Fruit fly (Drosophila melanogaster) whole organism, embryonic: Measurements from ENCODE around the gene Elal.
A peak's percentile ranks its signal among the peaks of the same experiment; 100 is the strongest.

Experiments
- B-H1 ChIP-seq: fragments of 200-800 bp; sonication (Bioruptor generic); IDR thresholded peaks from 3 replicates; pipeline ENCODE4 v1.3.6; 2022; ENCODE audit warnings: missing biosample characterization, missing genetic modification characterization
- CG10147 ChIP-seq: fragments of 200-800 bp; sonication (Bioruptor generic); optimal IDR thresholded peaks from 2 replicates; lab custom pipeline; 2019; ENCODE audit warnings: missing biosample characterization, mild to moderate bottlenecking, missing genetic modification characterization, moderate library complexity
- CG10565 ChIP-seq: fragments of 200-800 bp; sonication (Bioruptor generic); optimal IDR thresholded peaks from 3 replicates; lab custom pipeline; 2016; ENCODE audit warnings: missing biosample characterization, mild to moderate bottlenecking, missing genetic modification characterization
- CG11247 ChIP-seq: fragments of 200-800 bp; sonication (Bioruptor generic); IDR thresholded peaks from 2 replicates; pipeline ENCODE4 v1.3.6; 2022; ENCODE audit warnings: missing biosample characterization, missing genetic modification characterization
- CG11695 ChIP-seq: fragments of 200-800 bp; sonication (Bioruptor generic); IDR thresholded peaks from 3 replicates; pipeline ENCODE4 v1.3.6; 2022; ENCODE audit warnings: missing biosample characterization, missing genetic modification characterization
- CG13775 ChIP-seq: fragments of 200-800 bp; sonication (Bioruptor generic); optimal IDR thresholded peaks from 3 replicates; lab custom pipeline; 2017; ENCODE audit warnings: missing biosample characterization, mild to moderate bottlenecking, missing genetic modification characterization
- CG13894 ChIP-seq: fragments of 200-800 bp; sonication (Bioruptor generic); optimal IDR thresholded peaks from 3 replicates; lab custom pipeline; 2018; ENCODE audit warnings: missing biosample characterization, mild to moderate bottlenecking, missing genetic modification characterization, moderate library complexity
- CG14441 ChIP-seq: fragments of 200-800 bp; sonication (Bioruptor generic); IDR thresholded peaks from 2 replicates; pipeline ENCODE4 v1.3.6; 2022; ENCODE audit warnings: missing biosample characterization, missing genetic modification characterization
- CG1647 ChIP-seq: fragments of 200-800 bp; sonication (Bioruptor generic); optimal IDR thresholded peaks from 3 replicates; lab custom pipeline; 2016; ENCODE audit warnings: missing biosample characterization, missing genetic modification characterization
- CG17361 ChIP-seq: fragments of 200-800 bp; sonication (Bioruptor generic); IDR thresholded peaks from 3 replicates; pipeline ENCODE4 v1.3.6; 2022; ENCODE audit warnings: missing biosample characterization, missing genetic modification characterization
- CG18262 ChIP-seq: fragments of 200-800 bp; optimal IDR thresholded peaks from 3 replicates; lab custom pipeline; 2019; ENCODE audit warnings: missing biosample characterization, mild to moderate bottlenecking, missing genetic modification characterization, moderate library complexity
- CG18476 ChIP-seq: fragments of 200-800 bp; sonication (Bioruptor generic); optimal IDR thresholded peaks from 2 replicates; lab custom pipeline; 2016; ENCODE audit warnings: missing biosample characterization, mild to moderate bottlenecking, missing genetic modification characterization
- CG2120 ChIP-seq: fragments of 200-800 bp; sonication (Bioruptor generic); optimal IDR thresholded peaks from 3 replicates; lab custom pipeline; 2016; ENCODE audit warnings: missing biosample characterization, missing genetic modification characterization
- CG2889 ChIP-seq: fragments of 200-800 bp; sonication (Bioruptor generic); IDR thresholded peaks from 3 replicates; pipeline ENCODE4 v1.3.6; 2022; ENCODE audit warnings: missing biosample characterization, missing genetic modification characterization
- CG31441 ChIP-seq: fragments of 200-800 bp; sonication (Bioruptor generic); IDR thresholded peaks from 2 replicates; pipeline ENCODE4 v1.3.6; 2022; ENCODE audit warnings: missing biosample characterization, missing genetic modification characterization
- CG3995 ChIP-seq: fragments of 200-800 bp; sonication (Bioruptor generic); optimal IDR thresholded peaks from 3 replicates; lab custom pipeline; 2016; ENCODE audit warnings: missing biosample characterization, missing genetic modification characterization
- CG4360 ChIP-seq: fragments of 200-800 bp; sonication (Bioruptor generic); IDR thresholded peaks from 2 replicates; pipeline ENCODE4 v1.3.6; 2022; ENCODE audit warnings: missing biosample characterization, missing genetic modification characterization
- CG6175 ChIP-seq: fragments of 200-800 bp; sonication (Bioruptor generic); IDR thresholded peaks from 3 replicates; pipeline ENCODE4 v1.3.6; 2022; ENCODE audit warnings: missing biosample characterization, missing genetic modification characterization
- CG6689 ChIP-seq: fragments of 200-800 bp; sonication (Bioruptor generic); IDR thresholded peaks from 2 replicates; pipeline ENCODE4 v1.3.6; 2022; ENCODE audit warnings: missing biosample characterization, missing genetic modification characterization
- CG7271 ChIP-seq: fragments of 200-800 bp; sonication (Bioruptor generic); optimal IDR thresholded peaks from 2 replicates; lab custom pipeline; 2018; ENCODE audit warnings: missing biosample characterization, mild to moderate bottlenecking, missing genetic modification characterization, moderate library complexity
- CG7786 ChIP-seq: fragments of 200-800 bp; sonication (Bioruptor generic); optimal IDR thresholded peaks from 2 replicates; lab custom pipeline; 2016; ENCODE audit warnings: missing biosample characterization, missing genetic modification characterization
- CG7839 ChIP-seq: fragments of 200-800 bp; sonication (Bioruptor generic); optimal IDR thresholded peaks from 3 replicates; lab custom pipeline; 2018; ENCODE audit warnings: missing biosample characterization, mild to moderate bottlenecking, missing genetic modification characterization, moderate library complexity
- CG8388 ChIP-seq: fragments of 200-800 bp; sonication (Bioruptor generic); optimal IDR thresholded peaks from 2 replicates; lab custom pipeline; 2019; ENCODE audit warnings: missing biosample characterization, mild to moderate bottlenecking, missing genetic modification characterization, moderate library complexity
- CHES-1-like ChIP-seq: fragments of 200-800 bp; sonication (Bioruptor generic); optimal IDR thresholded peaks from 2 replicates; lab custom pipeline; 2016; ENCODE audit warnings: missing biosample characterization, missing genetic modification characterization
- D ChIP-seq, 2 experiments: fragments of 200-800 bp in 1 of 2; fragments of >200 bp in 1 of 2; sonication (Bioruptor generic) in 1 of 2; optimal IDR thresholded peaks; 2 replicates in 1 of 2; 3 replicates in 1 of 2; lab custom pipeline; 2017; ENCODE audit warnings: mild to moderate bottlenecking in 1 of 2, missing biosample characterization in 1 of 2, missing genetic modification characterization in 1 of 2, missing genetic modification reagents in 1 of 2
- Fer1 ChIP-seq: fragments of 200-800 bp; sonication (Bioruptor generic); optimal IDR thresholded peaks from 2 replicates; lab custom pipeline; 2017; ENCODE audit warnings: missing biosample characterization, mild to moderate bottlenecking, missing genetic modification characterization
- Gsc ChIP-seq: fragments of 200-800 bp; sonication (Bioruptor generic); IDR thresholded peaks from 2 replicates; pipeline ENCODE4 v1.3.6; 2022; ENCODE audit warnings: missing biosample characterization, missing genetic modification characterization
- MESR4 ChIP-seq: fragments of 200-800 bp; sonication (Bioruptor generic); optimal IDR thresholded peaks from 2 replicates; lab custom pipeline; 2018; ENCODE audit warnings: missing biosample characterization, mild to moderate bottlenecking, missing genetic modification characterization, moderate library complexity
- Max ChIP-seq: fragments of 200-800 bp; sonication (Bioruptor generic); optimal IDR thresholded peaks from 2 replicates; lab custom pipeline; 2016; ENCODE audit warnings: missing biosample characterization, mild to moderate bottlenecking, missing genetic modification characterization
- Ptx1 ChIP-seq: fragments of 200-800 bp; sonication (Bioruptor generic); IDR thresholded peaks from 2 replicates; pipeline ENCODE4 v1.3.6; 2022; ENCODE audit warnings: missing biosample characterization, missing genetic modification characterization
- ac ChIP-seq: fragments of 200-800 bp; sonication (Bioruptor generic); optimal IDR thresholded peaks from 3 replicates; lab custom pipeline; 2017; ENCODE audit warnings: missing biosample characterization, mild to moderate bottlenecking, missing genetic modification characterization
- ap ChIP-seq: fragments of 200-800 bp; sonication (Bioruptor generic); IDR thresholded peaks from 2 replicates; pipeline ENCODE4 v1.3.6; 2022; ENCODE audit warnings: missing biosample characterization, missing genetic modification characterization
- az2 ChIP-seq: fragments of 200-800 bp; sonication (Bioruptor generic); optimal IDR thresholded peaks from 3 replicates; lab custom pipeline; 2016; ENCODE audit warnings: missing biosample characterization, missing genetic modification characterization
- br ChIP-seq: fragments of >200 bp; optimal IDR thresholded peaks from 2 replicates; lab custom pipeline; 2017
- cg ChIP-seq: fragments of 200-800 bp; sonication (Bioruptor generic); optimal IDR thresholded peaks from 3 replicates; lab custom pipeline; 2019; ENCODE audit warnings: missing biosample characterization, mild to moderate bottlenecking, missing genetic modification characterization, moderate library complexity
- crc ChIP-seq: fragments of 200-800 bp; sonication (Bioruptor generic); optimal IDR thresholded peaks from 2 replicates; lab custom pipeline; 2016; ENCODE audit warnings: missing biosample characterization, missing genetic modification characterization
- emc ChIP-seq: fragments of 200-800 bp; sonication (Bioruptor generic); optimal IDR thresholded peaks from 2 replicates; lab custom pipeline; 2016; ENCODE audit warnings: missing biosample characterization, missing genetic modification characterization
- gfzf ChIP-seq: fragments of 200-800 bp; sonication (Bioruptor generic); optimal IDR thresholded peaks from 2 replicates; lab custom pipeline; 2016; ENCODE audit warnings: missing biosample characterization, mild to moderate bottlenecking, missing genetic modification characterization, moderate library complexity
- hkb ChIP-seq, 2 experiments: fragments of 200-800 bp in 1 of 2; fragments of >200 bp in 1 of 2; sonication (Bioruptor generic) in 1 of 2; IDR thresholded peaks in 1 of 2; optimal IDR thresholded peaks in 1 of 2; 2 replicates each; pipeline versions ENCODE4 v1.3.6 to Lab custom; 2017 to 2022; ENCODE audit warnings: missing biosample characterization in 1 of 2, missing genetic modification characterization in 1 of 2
- kni ChIP-seq: fragments of 200-800 bp; sonication (Bioruptor generic); optimal IDR thresholded peaks from 3 replicates; lab custom pipeline; 2017; ENCODE audit warnings: mild to moderate bottlenecking, missing biosample characterization, missing genetic modification reagents, missing genetic modification characterization
- knrl ChIP-seq: fragments of 200-800 bp; sonication (Bioruptor generic); IDR thresholded peaks from 3 replicates; pipeline ENCODE4 v1.3.6; 2022; ENCODE audit warnings: missing biosample characterization, missing genetic modification characterization; ENCODE audit not compliant: partially characterized antibody
- pan ChIP-seq, 4 experiments: fragments of >200 bp in 3 of 4; fragments of 200-800 bp in 1 of 4; sonication (Bioruptor generic) in 1 of 4; optimal IDR thresholded peaks in 3 of 4; IDR thresholded peaks in 1 of 4; 2 replicates each; pipeline versions ENCODE4 v1.3.6 to Lab custom; 2017 to 2022; ENCODE audit warnings: missing biosample characterization in 2 of 4, missing genetic modification characterization in 2 of 4, mixed read lengths in 1 of 4
- pb ChIP-seq: fragments of 200-800 bp; sonication (Bioruptor generic); optimal IDR thresholded peaks from 3 replicates; lab custom pipeline; 2016; ENCODE audit warnings: missing biosample characterization, missing genetic modification characterization
- row ChIP-seq: fragments of 200-800 bp; sonication (Bioruptor generic); IDR thresholded peaks from 3 replicates; pipeline ENCODE4 v1.3.6; 2022; ENCODE audit warnings: missing biosample characterization, missing genetic modification characterization
- sima ChIP-seq: fragments of 200-800 bp; sonication (Bioruptor generic); optimal IDR thresholded peaks from 2 replicates; lab custom pipeline; 2016; ENCODE audit warnings: missing biosample characterization, missing genetic modification characterization
- toy ChIP-seq: fragments of 200-800 bp; sonication (Bioruptor generic); IDR thresholded peaks from 2 replicates; pipeline ENCODE4 v1.3.6; 2022; ENCODE audit warnings: missing biosample characterization, missing genetic modification characterization
- ttk ChIP-seq: fragments of 200-800 bp; sonication (Bioruptor generic); IDR thresholded peaks from 2 replicates; pipeline ENCODE4 v2.1.2; 2022; ENCODE audit warnings: missing biosample characterization, missing genetic modification characterization
- twi ChIP-seq: fragments of 200-800 bp; optimal IDR thresholded peaks from 2 replicates; lab custom pipeline; 2019; ENCODE audit warnings: missing biosample characterization, mild to moderate bottlenecking, missing genetic modification characterization, moderate library complexity
- wek ChIP-seq: fragments of 200-800 bp; sonication (Bioruptor generic); optimal IDR thresholded peaks from 3 replicates; lab custom pipeline; 2018; ENCODE audit warnings: missing biosample characterization, mild to moderate bottlenecking, missing genetic modification characterization, moderate library complexity

Elal gene

DNA sequence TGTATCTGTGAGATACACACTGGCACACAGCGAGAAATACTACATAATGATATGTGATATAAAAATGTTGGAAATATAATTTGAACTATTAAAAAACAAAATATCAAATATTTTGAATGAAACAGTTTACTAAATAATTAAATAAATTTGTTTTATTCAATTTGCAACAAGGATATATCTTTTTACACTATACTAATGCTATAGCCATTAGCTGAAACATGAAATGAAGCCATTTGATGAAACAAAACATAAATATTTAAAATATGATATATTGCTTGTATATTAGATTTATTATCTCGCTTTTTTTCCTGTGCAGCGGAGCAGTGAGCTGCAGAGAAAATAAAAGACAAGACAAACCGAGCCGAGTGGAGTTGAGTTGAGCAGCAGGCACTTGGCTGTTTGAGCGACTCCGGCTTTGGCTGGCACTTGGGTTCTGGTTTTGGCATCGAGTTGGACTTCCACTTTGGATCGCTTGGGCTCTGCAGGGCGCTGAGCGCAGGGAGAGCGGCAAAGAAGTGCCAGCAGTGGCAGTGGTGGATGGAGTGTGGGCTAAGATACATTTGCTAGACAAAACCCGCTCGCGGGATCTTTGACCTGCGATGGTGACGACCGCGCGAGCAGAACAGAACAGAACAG, 28.3 kb downstream of the Elal start (continued):
- peak; percentile 92 for TF ChIP-seq CG7839 (tag; lab: Kevin White, UChicago)
- no peak for TF ChIP-seq crc (GFP tag; lab: Kevin White, UChicago)
- TF ChIP-seq knrl, result no peak
- no peak for TF ChIP-seq CHES-1-like (GFP tag; lab: Kevin White, UChicago)
- TF ChIP-seq pb (GFP tag; lab: Kevin White, UChicago), result no peak
- TF ChIP-seq CG2120, result peak; percentile 18
- TF ChIP-seq ttk (GFP tag; lab: Robert Waterston, UW), result peak; percentile 55
- no peak for TF ChIP-seq CG13894 (tag; lab: Kevin White, UChicago)
- no peak for TF ChIP-seq Fer1 (GFP tag; lab: Kevin White, UChicago)
- TF ChIP-seq CG18262, result peak; percentile 97
- TF ChIP-seq CG7271, result peak; percentile 45
- peak; percentile 62 for TF ChIP-seq CG14441 (GFP tag; lab: Robert Waterston, UW)
- no peak for TF ChIP-seq emc
- peak; percentile 67 for TF ChIP-seq az2 (GFP tag; lab: Kevin White, UChicago)
- peak; percentile 82 for TF ChIP-seq Ptx1 (GFP tag; lab: Robert Waterston, UW)
- TF ChIP-seq CG17361, result peak; percentile 98
- TF ChIP-seq CG13775 (GFP tag; lab: Kevin White, UChicago), result peak; percentile 68
- no peak for TF ChIP-seq CG7786 (GFP tag; lab: Kevin White, UChicago)
- TF ChIP-seq pan (optimal IDR thresholded peaks at IDR 0.05; lab: Kevin White, UChicago), result no peak
- peak in 1 of 2 experiments; percentile 69 for TF ChIP-seq pan (GFP tag; optimal IDR thresholded peaks at IDR 0.05 in 1 of 2, IDR thresholded peaks at IDR 0.05 in 1 of 2)
- peak; percentile 22 for TF ChIP-seq kni (GFP tag; lab: Kevin White, UChicago)
- no peak for TF ChIP-seq twi (tag; lab: Kevin White, UChicago)
- no peak for TF ChIP-seq cg
- TF ChIP-seq CG10565 (GFP tag; lab: Kevin White, UChicago), result no peak
- TF ChIP-seq CG11695, result peak; percentile 85
- peak; percentile 40; the same call in 1 of the 3 replicates for TF ChIP-seq CG2889 (GFP tag; lab: Robert Waterston, UW)
- no peak for TF ChIP-seq sima
- peak; percentile 78 for TF ChIP-seq row (GFP tag; lab: Robert Waterston, UW)
- no peak for TF ChIP-seq CG3995
- TF ChIP-seq MESR4, result no peak
- TF ChIP-seq CG1647 (GFP tag; lab: Kevin White, UChicago), result no peak
- TF ChIP-seq br (lab: Kevin White, UChicago), result no peak
- peak; percentile 39; the same call in 2 of the 3 replicates for TF ChIP-seq B-H1 (GFP tag; lab: Robert Waterston, UW)
- TF ChIP-seq CG6175 (GFP tag; lab: Robert Waterston, UW), result no peak
- no peak for TF ChIP-seq D (optimal IDR thresholded peaks at IDR 0.05; lab: Kevin White, UChicago)
- TF ChIP-seq D (GFP tag; optimal IDR thresholded peaks at IDR 0.05; lab: Kevin White, UChicago), result peak; percentile 83
- TF ChIP-seq Gsc, result no peak
- TF ChIP-seq CG6689 (GFP tag; lab: Robert Waterston, UW), result peak; percentile 86
- TF ChIP-seq CG10147 (GFP tag; lab: Kevin White, UChicago), result peak; percentile 85
- TF ChIP-seq hkb (optimal IDR thresholded peaks at IDR 0.05; lab: Kevin White, UChicago), result no peak
- TF ChIP-seq hkb (GFP tag; IDR thresholded peaks at IDR 0.05; lab: Robert Waterston, UW), result no peak; the same call in 1 of the 2 replicates
- TF ChIP-seq CG8388 (GFP tag; lab: Kevin White, UChicago), result peak; percentile 84
- no peak for TF ChIP-seq wek (GFP tag; lab: Kevin White, UChicago)
- peak; percentile 54 for TF ChIP-seq CG18476
- peak; percentile 60; the same call in 1 of the 2 replicates for TF ChIP-seq ap
- TF ChIP-seq CG11247 (GFP tag; lab: Robert Waterston, UW), result 0 out of 2 replicates have a peak, but pooled peaks have one; percentile 14
- peak; percentile 6 for TF ChIP-seq ac (GFP tag; lab: Kevin White, UChicago)
- peak; percentile 54 for TF ChIP-seq Max (GFP tag; lab: Kevin White, UChicago)
- no peak for TF ChIP-seq gfzf (GFP tag; lab: Kevin White, UChicago)
- TF ChIP-seq toy (GFP tag; lab: Robert Waterston, UW), result no peak
- no peak for TF ChIP-seq CG4360 (GFP tag; lab: Robert Waterston, UW)
- peak; percentile 97 for TF ChIP-seq CG31441 (GFP tag; lab: Robert Waterston, UW)
